Fruit fly (Drosophila melanogaster) Kc167 (cell line): ENCODE measurements around the gene CG31674.

Experiments used
- Myc ChIP-seq: fragments of >200 bp; optimal IDR thresholded peaks from 2 replicates; lab custom pipeline; 2017; ENCODE audit warnings: missing external identifiers
- Sin3A ChIP-seq: fragments of >200 bp; optimal IDR thresholded peaks from 2 replicates; lab custom pipeline; 2018; ENCODE audit warnings: missing external identifiers
- h ChIP-seq: fragments of >200 bp; optimal IDR thresholded peaks from 3 replicates; lab custom pipeline; 2018; ENCODE audit warnings: missing external identifiers
- insv ChIP-seq: fragments of >200 bp; optimal IDR thresholded peaks from 3 replicates; lab custom pipeline; 2018; ENCODE audit warnings: missing external identifiers
- psq ChIP-seq: fragments of >200 bp; optimal IDR thresholded peaks from 2 replicates; lab custom pipeline; 2017; ENCODE audit warnings: missing external identifiers
- ttk ChIP-seq: sonication (Bioruptor generic); optimal IDR thresholded peaks from 2 replicates; lab custom pipeline; 2017; ENCODE audit warnings: missing external identifiers

dm6 chr2L:20806619-20807018 lies 24.4 kb upstream of the CG31674 start:
- TF ChIP-seq psq (lab: Kevin White, UChicago) (no peak), ttk (lab: Kevin White, UChicago) (no peak), insv (lab: Kevin White, UChicago) (no peak), Myc (no peak), h (no peak), Sin3A (lab: Kevin White, UChicago) (no peak)
